Fruit fly (Drosophila melanogaster) whole organism, prepupa: ENCODE results near the gene CG10428.
A peak's percentile ranks its signal among the peaks of the same experiment; 100 is the strongest.

Experiments used
- CG10631 ChIP-seq: fragments of 200-800 bp; sonication (Bioruptor generic); optimal IDR thresholded peaks from 2 replicates; lab custom pipeline; 2016; ENCODE audit warnings: missing biosample characterization, missing genetic modification characterization
- CG10669 ChIP-seq: fragments of 200-800 bp; sonication (Bioruptor generic); optimal IDR thresholded peaks from 3 replicates; lab custom pipeline; 2018; ENCODE audit warnings: missing biosample characterization, mild to moderate bottlenecking, missing genetic modification characterization, moderate library complexity
- CG11762 ChIP-seq: fragments of 200-800 bp; sonication (Bioruptor generic); optimal IDR thresholded peaks from 3 replicates; lab custom pipeline; 2016; ENCODE audit warnings: missing biosample characterization, missing genetic modification characterization; ENCODE audit not compliant: insufficient read depth
- CG15336 ChIP-seq: fragments of 200-800 bp; sonication (Bioruptor generic); IDR thresholded peaks from 2 replicates; pipeline ENCODE4 v1.3.6; 2022; ENCODE audit warnings: missing biosample characterization, missing genetic modification characterization
- CG1621 ChIP-seq: fragments of 200-800 bp; sonication (Bioruptor generic); optimal IDR thresholded peaks from 3 replicates; lab custom pipeline; 2018; ENCODE audit warnings: missing biosample characterization, mild to moderate bottlenecking, missing genetic modification characterization
- CG16779 ChIP-seq: fragments of 200-800 bp; sonication (Bioruptor generic); optimal IDR thresholded peaks from 3 replicates; lab custom pipeline; 2017; ENCODE audit warnings: missing biosample characterization, mild to moderate bottlenecking, missing genetic modification characterization
- CG32006 ChIP-seq: fragments of 200-800 bp; sonication (Bioruptor generic); optimal IDR thresholded peaks from 3 replicates; lab custom pipeline; 2017; ENCODE audit warnings: missing biosample characterization, mild to moderate bottlenecking, missing genetic modification characterization
- CG34406 ChIP-seq: fragments of 200-800 bp; sonication (Bioruptor generic); optimal IDR thresholded peaks from 3 replicates; lab custom pipeline; 2016; ENCODE audit warnings: missing biosample characterization, missing genetic modification characterization
- CG4318 ChIP-seq: fragments of 200-800 bp; sonication (Bioruptor generic); optimal IDR thresholded peaks from 3 replicates; lab custom pipeline; 2017; ENCODE audit warnings: missing biosample characterization, mild to moderate bottlenecking, missing genetic modification characterization
- CG6163 ChIP-seq: fragments of 200-800 bp; sonication (Bioruptor generic); IDR thresholded peaks from 3 replicates; pipeline ENCODE4 v1.3.6; 2022; ENCODE audit warnings: missing biosample characterization, missing genetic modification characterization
- CG6276 ChIP-seq: fragments of 200-800 bp; sonication (Bioruptor generic); optimal IDR thresholded peaks from 2 replicates; lab custom pipeline; 2017; ENCODE audit warnings: missing biosample characterization, mild to moderate bottlenecking, missing genetic modification characterization
- CG6808 ChIP-seq: fragments of 200-800 bp; sonication (Bioruptor generic); optimal IDR thresholded peaks from 3 replicates; lab custom pipeline; 2017; ENCODE audit warnings: missing biosample characterization, missing genetic modification characterization, mild to moderate bottlenecking, moderate library complexity, missing genetic modification reagents
- CG6854 ChIP-seq: fragments of 200-800 bp; sonication (Bioruptor generic); optimal IDR thresholded peaks from 2 replicates; lab custom pipeline; 2017; ENCODE audit warnings: missing biosample characterization, mild to moderate bottlenecking, missing genetic modification characterization
- CG8319 ChIP-seq: fragments of 200-800 bp; sonication (Bioruptor generic); optimal IDR thresholded peaks from 3 replicates; lab custom pipeline; 2016; ENCODE audit warnings: missing biosample characterization, missing genetic modification characterization
- CG8632 ChIP-seq: fragments of 200-800 bp; sonication (Bioruptor generic); optimal IDR thresholded peaks from 3 replicates; lab custom pipeline; 2016; ENCODE audit warnings: missing biosample characterization, missing genetic modification characterization
- CG9139 ChIP-seq: fragments of 200-800 bp; sonication (Bioruptor generic); optimal IDR thresholded peaks from 3 replicates; lab custom pipeline; 2017; ENCODE audit warnings: missing biosample characterization, mild to moderate bottlenecking, missing genetic modification characterization
- Eip78C ChIP-seq: fragments of 200-800 bp; sonication (Bioruptor generic); peaks from one replicate; lab custom pipeline; 2016; ENCODE audit warnings: missing biosample characterization, missing genetic modification characterization
- Eip93F ChIP-seq: fragments of 200-800 bp; sonication (Bioruptor generic); optimal IDR thresholded peaks from 2 replicates; lab custom pipeline; 2016; ENCODE audit warnings: missing biosample characterization, mild to moderate bottlenecking, missing genetic modification characterization
- Ets21C ChIP-seq: fragments of 200-800 bp; sonication (Bioruptor generic); optimal IDR thresholded peaks from 3 replicates; lab custom pipeline; 2016; ENCODE audit warnings: missing biosample characterization, missing genetic modification characterization
- Ets96B ChIP-seq: fragments of 200-800 bp; optimal IDR thresholded peaks from 2 replicates; lab custom pipeline; 2019; ENCODE audit warnings: missing biosample characterization, mild to moderate bottlenecking, missing genetic modification characterization, moderate library complexity
- Hr38 ChIP-seq: sonication (Bioruptor generic); optimal IDR thresholded peaks from 2 replicates; lab custom pipeline; 2016; ENCODE audit warnings: missing biosample characterization, missing genetic modification characterization
- Hr39 ChIP-seq: fragments of 200-800 bp; sonication (Bioruptor generic); optimal IDR thresholded peaks from 2 replicates; lab custom pipeline; 2016; ENCODE audit warnings: missing biosample characterization, missing genetic modification characterization
- Lpt ChIP-seq: fragments of 200-800 bp; sonication (Bioruptor generic); optimal IDR thresholded peaks from 3 replicates; lab custom pipeline; 2016; ENCODE audit warnings: missing biosample characterization, missing genetic modification characterization
- Met ChIP-seq: fragments of 200-800 bp; sonication (Bioruptor generic); optimal IDR thresholded peaks from 3 replicates; lab custom pipeline; 2016; ENCODE audit warnings: missing biosample characterization, missing genetic modification characterization
- OdsH ChIP-seq: fragments of 200-800 bp; sonication (Bioruptor generic); optimal IDR thresholded peaks from 3 replicates; lab custom pipeline; 2016; ENCODE audit warnings: missing biosample characterization, missing genetic modification characterization
- Smox ChIP-seq: fragments of 200-800 bp; sonication (Bioruptor generic); optimal IDR thresholded peaks from 3 replicates; lab custom pipeline; 2016; ENCODE audit warnings: missing biosample characterization, missing genetic modification characterization
- Sox14 ChIP-seq: fragments of 200-800 bp; sonication (Bioruptor generic); optimal IDR thresholded peaks from 3 replicates; lab custom pipeline; 2016; ENCODE audit warnings: missing biosample characterization, missing genetic modification characterization
- achi ChIP-seq: fragments of 200-800 bp; sonication (Bioruptor generic); optimal IDR thresholded peaks from 3 replicates; lab custom pipeline; 2016; ENCODE audit warnings: missing biosample characterization, missing genetic modification characterization
- acj6 ChIP-seq: fragments of 200-800 bp; sonication (Bioruptor generic); optimal IDR thresholded peaks from 3 replicates; lab custom pipeline; 2016; ENCODE audit warnings: missing biosample characterization, missing genetic modification characterization
- dsx ChIP-seq: fragments of 200-800 bp; optimal IDR thresholded peaks from 3 replicates; lab custom pipeline; 2019; ENCODE audit warnings: missing biosample characterization, mild to moderate bottlenecking, missing genetic modification characterization, moderate library complexity; ENCODE audit not compliant: poor library complexity, severe bottlenecking
- eg ChIP-seq: fragments of 200-800 bp; sonication (Bioruptor generic); IDR thresholded peaks from 3 replicates; pipeline ENCODE4 v1.3.6; 2022; ENCODE audit warnings: missing biosample characterization, missing genetic modification characterization
- esn ChIP-seq: fragments of 200-800 bp; sonication (Bioruptor generic); optimal IDR thresholded peaks from 2 replicates; lab custom pipeline; 2016; ENCODE audit warnings: missing biosample characterization, mild to moderate bottlenecking, missing genetic modification characterization, moderate library complexity
- fd59A ChIP-seq: fragments of 200-800 bp; sonication (Bioruptor generic); optimal IDR thresholded peaks from 2 replicates; lab custom pipeline; 2017; ENCODE audit warnings: missing biosample characterization, mild to moderate bottlenecking, missing genetic modification characterization, missing genetic modification reagents
- fd85E ChIP-seq: fragments of 200-800 bp; sonication (Bioruptor generic); optimal IDR thresholded peaks from 3 replicates; lab custom pipeline; 2016; ENCODE audit warnings: missing biosample characterization, missing genetic modification characterization
- fkh ChIP-seq: fragments of 200-800 bp; sonication (Bioruptor generic); optimal IDR thresholded peaks from 3 replicates; lab custom pipeline; 2017; ENCODE audit warnings: missing biosample characterization, mild to moderate bottlenecking, missing genetic modification characterization, moderate library complexity
- lz ChIP-seq: fragments of 200-800 bp; sonication (Bioruptor generic); optimal IDR thresholded peaks from 3 replicates; lab custom pipeline; 2016; ENCODE audit warnings: missing biosample characterization, missing genetic modification characterization
- net ChIP-seq: fragments of 200-800 bp; sonication (Bioruptor generic); optimal IDR thresholded peaks from 3 replicates; lab custom pipeline; 2016; ENCODE audit warnings: missing biosample characterization, missing genetic modification characterization
- pdm3 ChIP-seq: fragments of 200-800 bp; sonication (Bioruptor generic); optimal IDR thresholded peaks from 3 replicates; lab custom pipeline; 2016; ENCODE audit warnings: missing biosample characterization, missing genetic modification characterization
- salr ChIP-seq, 2 experiments: fragments of 200-800 bp; sonication (Bioruptor generic); optimal IDR thresholded peaks; 3 replicates each; lab custom pipeline; 2016 to 2018; ENCODE audit warnings: missing biosample characterization in 2 of 2, missing genetic modification characterization in 2 of 2, mild to moderate bottlenecking in 1 of 2
- spab ChIP-seq: fragments of 200-800 bp; sonication (Bioruptor generic); optimal IDR thresholded peaks from 2 replicates; lab custom pipeline; 2017; ENCODE audit warnings: missing biosample characterization, mild to moderate bottlenecking, missing genetic modification characterization, missing genetic modification reagents
- ss ChIP-seq, 2 experiments: fragments of 200-800 bp; sonication (Bioruptor generic); optimal IDR thresholded peaks; 2 replicates in 1 of 2; 3 replicates in 1 of 2; lab custom pipeline; 2017 to 2018; ENCODE audit warnings: mild to moderate bottlenecking in 2 of 2, missing biosample characterization in 2 of 2, missing genetic modification characterization in 2 of 2, moderate library complexity in 1 of 2
- svp ChIP-seq: fragments of 200-800 bp; sonication (Bioruptor generic); peaks from one replicate; lab custom pipeline; 2016; ENCODE audit warnings: missing biosample characterization, missing genetic modification characterization

The CG10428 gene

dm6 chr2L:18957142-18957674 is 8.5 kb downstream of the CG10428 start, which contains the start of gene Bhmt (continued):
- peak; percentile 65 for TF ChIP-seq Smox (GFP tag; lab: Kevin White, UChicago)
- peak; percentile 87 for TF ChIP-seq CG10669 (GFP tag; lab: Kevin White, UChicago)
- peak; percentile 59 for TF ChIP-seq Hr39
- TF ChIP-seq CG4318 (GFP tag; lab: Kevin White, UChicago): peak; percentile 56
- TF ChIP-seq Hr38 (GFP tag; lab: Kevin White, UChicago): no peak
- peak; percentile 88 for TF ChIP-seq esn (GFP tag; lab: Kevin White, UChicago)
- peak; percentile 89 for TF ChIP-seq Eip93F (GFP tag; lab: Kevin White, UChicago)
- TF ChIP-seq spab: peak; percentile 76
- TF ChIP-seq CG11762 (GFP tag; lab: Kevin White, UChicago): peak; percentile 79
- TF ChIP-seq Ets21C (GFP tag; lab: Kevin White, UChicago): peak; percentile 57
- peak; percentile 80 for TF ChIP-seq CG6808 (GFP tag; lab: Kevin White, UChicago)
- peak; percentile 80 for TF ChIP-seq CG32006 (GFP tag; lab: Kevin White, UChicago)
- TF ChIP-seq lz: peak; percentile 66
- peak; percentile 88 for TF ChIP-seq achi (GFP tag; lab: Kevin White, UChicago)
- peak; percentile 78 for TF ChIP-seq CG6276 (GFP tag; lab: Kevin White, UChicago)
- peak; percentile 82 for TF ChIP-seq fkh (GFP tag; lab: Kevin White, UChicago)
- peak; percentile 86 for TF ChIP-seq OdsH (GFP tag; lab: Kevin White, UChicago)
- TF ChIP-seq Eip78C: peak; percentile 95
- TF ChIP-seq CG1621: peak; percentile 72
- TF ChIP-seq pdm3 (GFP tag; lab: Kevin White, UChicago): no peak
- TF ChIP-seq fd59A (GFP tag; lab: Kevin White, UChicago): peak; percentile 48
- TF ChIP-seq net: peak; percentile 80

dm6 chr2L:18965367-18966213 is 16.9 kb downstream of the CG10428 start:
- TF ChIP-seq Eip78C (peak; percentile 31), eg (GFP tag; lab: Robert Waterston, UW) (0 out of 3 replicates have a peak, but pooled peaks have one; percentile 6), fkh (GFP tag; lab: Kevin White, UChicago) (peak; percentile 74), CG15336 (GFP tag; lab: Robert Waterston, UW) (peak; percentile 31; the same call in 1 of the 2 replicates), achi (GFP tag; lab: Kevin White, UChicago) (no peak), svp (GFP tag; lab: Kevin White, UChicago) (peak; percentile 65), CG6163 (GFP tag; lab: Robert Waterston, UW) (no peak), CG32006 (GFP tag; lab: Kevin White, UChicago) (peak; percentile 0)

dm6 chr2L:18966214-18966556 is 17.5 kb downstream of the CG10428 start:
- peak; percentile 88 for TF ChIP-seq Eip78C
- TF ChIP-seq Met (GFP tag; lab: Kevin White, UChicago): peak; percentile 30
- no peak for TF ChIP-seq CG6854 (GFP tag; lab: Kevin White, UChicago)
- no peak for TF ChIP-seq Ets21C (GFP tag; lab: Kevin White, UChicago)
- peak; percentile 11 for TF ChIP-seq lz
- no peak for TF ChIP-seq Smox (GFP tag; lab: Kevin White, UChicago)
- TF ChIP-seq CG9139 (GFP tag; lab: Kevin White, UChicago): no peak
- TF ChIP-seq Sox14: peak; percentile 5
- TF ChIP-seq CG6808 (GFP tag; lab: Kevin White, UChicago): no peak
- no peak for TF ChIP-seq fkh (GFP tag; lab: Kevin White, UChicago)
- TF ChIP-seq CG32006 (GFP tag; lab: Kevin White, UChicago): peak; percentile 44
- no peak for TF ChIP-seq CG1621
- peak; percentile 5 for TF ChIP-seq dsx
- peak; percentile 9 for TF ChIP-seq CG4318 (GFP tag; lab: Kevin White, UChicago)
- peak; percentile 59 for TF ChIP-seq Ets96B (tag; lab: Kevin White, UChicago)
- peak; percentile 4 for TF ChIP-seq CG8319 (GFP tag; lab: Kevin White, UChicago)
- TF ChIP-seq CG10631: peak; percentile 26
- no peak for TF ChIP-seq fd85E (GFP tag; lab: Kevin White, UChicago)
- peak; percentile 37 for TF ChIP-seq OdsH (GFP tag; lab: Kevin White, UChicago)
- peak; percentile 52 for TF ChIP-seq CG10669 (GFP tag; lab: Kevin White, UChicago)
- TF ChIP-seq CG16779 (tag; lab: Kevin White, UChicago): no peak
- TF ChIP-seq salr (GFP tag; optimal IDR thresholded peaks at IDR 0.05; lab: Kevin White, UChicago): no peak
- TF ChIP-seq Hr39: no peak
- peak; percentile 47 for TF ChIP-seq CG34406 (GFP tag; lab: Kevin White, UChicago)
- peak; percentile 20 for TF ChIP-seq Lpt
- TF ChIP-seq CG8632 (GFP tag; lab: Kevin White, UChicago): peak; percentile 32
- TF ChIP-seq Eip93F (GFP tag; lab: Kevin White, UChicago): no peak
- TF ChIP-seq ss (GFP tag; optimal IDR thresholded peaks at IDR 0.05; lab: Kevin White, UChicago): peak in 1 of 2 experiments; percentile 21
- TF ChIP-seq fd59A (GFP tag; lab: Kevin White, UChicago): no peak
- peak; percentile 18 for TF ChIP-seq acj6 (GFP tag; lab: Kevin White, UChicago)
